Worm (Caenorhabditis elegans) whole organism, L1 larva: Measurements from ENCODE around the gene cwn-1.

Experiments used
- C04F5.9 ChIP-seq: sonication (generic microtip); optimal IDR thresholded peaks from 2 replicates; lab custom pipeline; 2016; ENCODE audit warnings: missing genetic modification characterization, missing compliant biosample characterization
- C16A3.4 ChIP-seq: fragments of 150-350 bp; optimal IDR thresholded peaks from 2 replicates; lab custom pipeline; 2014; ENCODE audit warnings: missing biosample characterization, missing genetic modification characterization
- aha-1 ChIP-seq: fragments of 150-350 bp; optimal IDR thresholded peaks from 2 replicates; lab custom pipeline; 2014; ENCODE audit warnings: missing biosample characterization, missing genetic modification characterization
- ceh-63 ChIP-seq: fragments of 200-800 bp; sonication (Bioruptor generic); optimal IDR thresholded peaks from 2 replicates; lab custom pipeline; 2018; ENCODE audit warnings: mild to moderate bottlenecking, missing genetic modification characterization, missing compliant biosample characterization
- ceh-8 ChIP-seq: fragments of 200-800 bp; sonication (Bioruptor generic); optimal IDR thresholded peaks from 2 replicates; lab custom pipeline; 2018; ENCODE audit warnings: mild to moderate bottlenecking, missing genetic modification characterization, moderate library complexity, missing compliant biosample characterization
- ceh-90 ChIP-seq: sonication (generic microtip); optimal IDR thresholded peaks from 2 replicates; lab custom pipeline; 2016; ENCODE audit warnings: missing genetic modification characterization, missing compliant biosample characterization
- ces-1 ChIP-seq: fragments of 150-350 bp; optimal IDR thresholded peaks from 2 replicates; lab custom pipeline; 2014; ENCODE audit warnings: missing biosample characterization, missing genetic modification reagents, missing genetic modification characterization
- dpl-1 ChIP-seq, 3 experiments: fragments of 150-350 bp in 2 of 3; sonication (generic microtip) in 1 of 3; optimal IDR thresholded peaks; 2 replicates each; lab custom pipeline; 2014 to 2017; ENCODE audit warnings: missing biosample characterization in 3 of 3, missing genetic modification characterization in 3 of 3, missing genetic modification reagents in 3 of 3
- dsc-1 ChIP-seq: sonication (generic microtip); optimal IDR thresholded peaks from 2 replicates; lab custom pipeline; 2016; ENCODE audit warnings: mild to moderate bottlenecking, missing genetic modification characterization, missing compliant biosample characterization
- efl-1 ChIP-seq, 4 experiments: fragments of 150-350 bp; optimal IDR thresholded peaks in 3 of 4; peaks in 1 of 4; 1 replicate in 1 of 4; 2 replicates in 3 of 4; lab custom pipeline; 2014; ENCODE audit warnings: missing biosample characterization in 2 of 4, missing genetic modification characterization in 2 of 4, missing genetic modification reagents in 2 of 4
- egl-13 ChIP-seq: sonication (generic microtip); optimal IDR thresholded peaks from 2 replicates; lab custom pipeline; 2016; ENCODE audit warnings: missing genotype, missing genetic modification reagents, missing genetic modification characterization, missing compliant biosample characterization
- egl-27 ChIP-seq, 2 experiments: fragments of 150-350 bp in 1 of 2; sonication (generic microtip); optimal IDR thresholded peaks; 3 replicates each; lab custom pipeline; 2017 to 2018; ENCODE audit warnings: missing biosample characterization in 2 of 2, missing genetic modification characterization in 2 of 2, missing genetic modification reagents in 2 of 2
- elt-3 ChIP-seq, 6 experiments: fragments of 150-350 bp in 1 of 6; sonication (generic microtip); optimal IDR thresholded peaks; 2 replicates each; lab custom pipeline; 2017 to 2018; ENCODE audit warnings: missing biosample characterization in 6 of 6, missing genetic modification characterization in 6 of 6, inconsistent platforms in 1 of 6
- fkh-4 ChIP-seq: sonication (generic microtip); optimal IDR thresholded peaks from 2 replicates; lab custom pipeline; 2016; ENCODE audit warnings: missing compliant biosample characterization, missing genetic modification characterization, borderline replicate concordance
- grh-1 ChIP-seq: fragments of 200-800 bp; sonication (Bioruptor generic); IDR thresholded peaks from 2 replicates; pipeline ENCODE4 v1.3.6; 2022; ENCODE audit warnings: missing genetic modification reagents, missing genetic modification characterization, missing compliant biosample characterization
- hlh-17 ChIP-seq: fragments of 200-800 bp; sonication (Bioruptor generic); optimal IDR thresholded peaks from 2 replicates; lab custom pipeline; 2018; ENCODE audit warnings: missing genetic modification characterization, mild to moderate bottlenecking, missing compliant biosample characterization, moderate library complexity, borderline replicate concordance
- hlh-4 ChIP-seq: sonication (generic microtip); optimal IDR thresholded peaks from 2 replicates; lab custom pipeline; 2016; ENCODE audit warnings: mild to moderate bottlenecking, missing genetic modification characterization, missing compliant biosample characterization
- hpl-2 ChIP-seq: fragments of 150-350 bp; optimal IDR thresholded peaks from 2 replicates; lab custom pipeline; 2014; ENCODE audit warnings: missing biosample characterization, missing genetic modification reagents, missing genetic modification characterization
- irx-1 ChIP-seq: sonication (generic microtip); optimal IDR thresholded peaks from 2 replicates; lab custom pipeline; 2016; ENCODE audit warnings: missing genetic modification characterization, missing compliant biosample characterization
- isw-1 ChIP-seq: fragments of 200-800 bp; sonication (Bioruptor generic); IDR thresholded peaks from 2 replicates; pipeline ENCODE4 v1.3.6; 2022; ENCODE audit warnings: missing genetic modification characterization, missing compliant biosample characterization
- jun-1 ChIP-seq: fragments of 150-350 bp; optimal IDR thresholded peaks from 2 replicates; lab custom pipeline; 2014; ENCODE audit warnings: missing biosample characterization, missing genetic modification reagents, missing genetic modification characterization
- lin-13 ChIP-seq: fragments of 150-350 bp; optimal IDR thresholded peaks from 2 replicates; lab custom pipeline; 2014; ENCODE audit warnings: missing biosample characterization, missing genetic modification reagents, missing genetic modification characterization
- lin-14 ChIP-seq: fragments of 200-800 bp; sonication (Bioruptor generic); optimal IDR thresholded peaks from 2 replicates; lab custom pipeline; 2018; ENCODE audit warnings: mild to moderate bottlenecking, missing genetic modification characterization, moderate library complexity, missing compliant biosample characterization
- lsy-2 ChIP-seq, 2 experiments: fragments of 150-350 bp; optimal IDR thresholded peaks; 2 replicates each; lab custom pipeline; 2014; ENCODE audit warnings: missing biosample characterization in 2 of 2, missing genetic modification characterization in 2 of 2
- mdl-1 ChIP-seq, 2 experiments: fragments of 150-350 bp; optimal IDR thresholded peaks; 2 replicates each; lab custom pipeline; 2014 to 2017; ENCODE audit warnings: missing biosample characterization in 2 of 2, missing genetic modification characterization in 2 of 2, inconsistent platforms in 1 of 2
- nhr-12 ChIP-seq: sonication (generic microtip); optimal IDR thresholded peaks from 2 replicates; lab custom pipeline; 2017; ENCODE audit warnings: missing biosample characterization, missing genetic modification characterization
- nhr-20 ChIP-seq: sonication (generic microtip); optimal IDR thresholded peaks from 2 replicates; lab custom pipeline; 2016; ENCODE audit warnings: mild to moderate bottlenecking, missing genetic modification characterization, missing compliant biosample characterization
- nhr-237 ChIP-seq: fragments of 150-350 bp; optimal IDR thresholded peaks from 2 replicates; lab custom pipeline; 2014; ENCODE audit warnings: missing biosample characterization, missing genetic modification characterization
- nhr-71 ChIP-seq: sonication (generic microtip); optimal IDR thresholded peaks from 2 replicates; lab custom pipeline; 2016; ENCODE audit warnings: mild to moderate bottlenecking, missing genetic modification characterization, moderate library complexity, missing compliant biosample characterization
- nhr-76 ChIP-seq: sonication (generic microtip); optimal IDR thresholded peaks from 2 replicates; lab custom pipeline; 2017; ENCODE audit warnings: missing biosample characterization, missing genetic modification characterization
- nhr-77 ChIP-seq: fragments of 150-350 bp; optimal IDR thresholded peaks from 2 replicates; lab custom pipeline; 2014; ENCODE audit warnings: missing biosample characterization, missing genetic modification characterization
- nhr-85 ChIP-seq: sonication (generic microtip); peaks from one replicate; lab custom pipeline; 2016; ENCODE audit warnings: missing genetic modification characterization, inconsistent platforms, missing compliant biosample characterization
- nhr-90 ChIP-seq: sonication (generic microtip); optimal IDR thresholded peaks from 2 replicates; lab custom pipeline; 2016; ENCODE audit warnings: mild to moderate bottlenecking, missing genetic modification characterization, missing compliant biosample characterization; ENCODE audit not compliant: poor library complexity
- pax-3 ChIP-seq: fragments of 200-800 bp; sonication (Bioruptor generic); optimal IDR thresholded peaks from 2 replicates; lab custom pipeline; 2018; ENCODE audit warnings: mild to moderate bottlenecking, missing genetic modification characterization, moderate library complexity, missing compliant biosample characterization
- pqm-1 ChIP-seq: sonication (generic microtip); optimal IDR thresholded peaks from 3 replicates; lab custom pipeline; 2017; ENCODE audit warnings: missing biosample characterization, missing genetic modification characterization
- skn-1 ChIP-seq: fragments of 150-350 bp; optimal IDR thresholded peaks from 2 replicates; lab custom pipeline; 2014; ENCODE audit warnings: missing biosample characterization, missing genetic modification characterization
- snu-23 ChIP-seq: sonication (generic microtip); optimal IDR thresholded peaks from 2 replicates; lab custom pipeline; 2016; ENCODE audit warnings: missing genetic modification characterization, missing compliant biosample characterization
- sox-4 ChIP-seq: sonication (generic microtip); optimal IDR thresholded peaks from 2 replicates; lab custom pipeline; 2016; ENCODE audit warnings: missing genetic modification characterization, missing compliant biosample characterization
- sptf-1 ChIP-seq: fragments of 150-350 bp; optimal IDR thresholded peaks from 2 replicates; lab custom pipeline; 2014; ENCODE audit warnings: missing biosample characterization, missing genetic modification characterization
- sup-37 ChIP-seq: fragments of 200-800 bp; sonication (Bioruptor generic); optimal IDR thresholded peaks from 2 replicates; lab custom pipeline; 2018; ENCODE audit warnings: mild to moderate bottlenecking, missing genetic modification characterization, missing compliant biosample characterization
- swsn-7 ChIP-seq: sonication (generic microtip); optimal IDR thresholded peaks from 2 replicates; lab custom pipeline; 2016; ENCODE audit warnings: missing genetic modification characterization, missing compliant biosample characterization
- unc-130 ChIP-seq: fragments of 150-350 bp; optimal IDR thresholded peaks from 2 replicates; lab custom pipeline; 2017; ENCODE audit warnings: missing biosample characterization, missing genetic modification characterization, inconsistent platforms
- unc-86 ChIP-seq: sonication (generic microtip); optimal IDR thresholded peaks from 2 replicates; lab custom pipeline; 2016; ENCODE audit warnings: missing genetic modification characterization, missing compliant biosample characterization
- unc-98 ChIP-seq: fragments of 200-800 bp; sonication (Bioruptor generic); IDR thresholded peaks from 2 replicates; pipeline ENCODE4 v1.3.6; 2022; ENCODE audit warnings: missing genetic modification characterization, missing compliant biosample characterization
- xbp-1 ChIP-seq: sonication (generic microtip); optimal IDR thresholded peaks from 2 replicates; lab custom pipeline; 2016; ENCODE audit warnings: missing genetic modification characterization, missing compliant biosample characterization
- zip-4 ChIP-seq: fragments of 200-800 bp; sonication (Bioruptor generic); optimal IDR thresholded peaks from 2 replicates; lab custom pipeline; 2018; ENCODE audit warnings: mild to moderate bottlenecking, missing genetic modification characterization, moderate library complexity, missing compliant biosample characterization
- ztf-11 ChIP-seq, 2 experiments: sonication (generic microtip); optimal IDR thresholded peaks; 2 replicates each; lab custom pipeline; 2016 to 2017; ENCODE audit warnings: missing genetic modification characterization in 2 of 2, missing biosample characterization in 1 of 2, missing compliant biosample characterization in 1 of 2

Gene cwn-1

DNA sequence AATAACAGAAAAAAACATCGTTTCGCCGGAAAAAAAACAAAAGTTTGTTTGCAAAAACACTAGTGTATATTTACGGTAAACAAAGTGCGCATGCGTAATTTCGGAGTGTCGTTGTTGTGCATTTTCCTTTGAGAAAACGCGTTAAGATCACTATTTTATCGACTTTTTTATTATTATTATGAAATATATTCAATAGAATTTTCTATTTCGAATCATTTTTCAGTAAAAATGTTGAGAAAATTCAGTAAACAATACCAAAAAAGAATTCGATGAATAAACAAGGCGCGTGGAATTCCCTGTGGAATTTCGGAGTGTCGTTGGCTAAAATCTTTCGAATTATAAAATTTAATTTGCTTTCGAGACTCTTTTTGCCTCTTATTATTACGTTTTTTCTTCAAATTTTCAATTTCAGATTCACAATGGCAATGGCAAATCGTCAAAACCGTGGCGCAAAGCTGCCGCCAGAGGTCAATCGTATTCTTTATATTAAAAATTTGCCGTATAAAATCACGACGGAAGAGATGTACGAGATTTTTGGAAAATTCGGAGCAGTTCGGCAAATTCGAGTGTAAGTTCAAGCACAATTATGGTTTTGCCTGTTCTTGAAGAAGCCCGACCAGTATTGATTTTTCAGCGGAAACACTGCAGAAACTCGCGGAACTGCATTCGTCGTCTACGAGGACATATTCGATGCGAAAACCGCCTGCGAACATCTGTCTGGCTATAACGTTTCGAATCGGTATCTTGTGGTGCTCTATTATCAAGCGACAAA is 35.2 kb downstream of the cwn-1 start, which contains the start of the genes luc-7L3 and sftb-6 (continued):
- no peak for TF ChIP-seq ces-1 (GFP tag; lab: Kevin White, UChicago)
- TF ChIP-seq swsn-7 (tag; lab: Kevin White, UChicago) = peak; percentile 79
- peak; percentile 46 for TF ChIP-seq pax-3 (tag; lab: Kevin White, UChicago)
- TF ChIP-seq jun-1 (tag; lab: Kevin White, UChicago) = no peak
- peak; percentile 38 for TF ChIP-seq ceh-8 (GFP tag; lab: Kevin White, UChicago)
- peak; percentile 61 for TF ChIP-seq dsc-1 (tag; lab: Kevin White, UChicago)
- TF ChIP-seq skn-1 (tag; lab: Kevin White, UChicago) = peak; percentile 50
- peak; percentile 73 for TF ChIP-seq snu-23 (GFP tag; lab: Kevin White, UChicago)
- 0 out of 2 replicates have a peak, but pooled peaks have one; percentile 20 for TF ChIP-seq unc-98 (GFP tag; lab: Robert Waterston, UW)
- TF ChIP-seq pqm-1 (tag; lab: Kevin White, UChicago) = no peak
- peak; percentile 49 for TF ChIP-seq C16A3.4 (tag; lab: Kevin White, UChicago)
- no peak for TF ChIP-seq hlh-17
- TF ChIP-seq isw-1 (GFP tag; lab: Robert Waterston, UW) = peak; percentile 79
- no peak for TF ChIP-seq aha-1 (tag; lab: Kevin White, UChicago)
- no peak for TF ChIP-seq unc-130 (tag; lab: Kevin White, UChicago)
- TF ChIP-seq hlh-4 (tag; lab: Kevin White, UChicago) = no peak
- peak; percentile 75 for TF ChIP-seq nhr-90 (tag; lab: Kevin White, UChicago)
- peak; percentile 55 for TF ChIP-seq zip-4 (GFP tag; lab: Kevin White, UChicago)
- TF ChIP-seq egl-27 (tag; optimal IDR thresholded peaks at IDR 0.05; lab: Kevin White, UChicago) = no peak
- TF ChIP-seq sup-37 (GFP tag; lab: Kevin White, UChicago) = peak; percentile 50
- no peak for TF ChIP-seq hpl-2
- TF ChIP-seq nhr-85 (tag; lab: Kevin White, UChicago) = peak; percentile 86
- no peak for TF ChIP-seq fkh-4 (tag; lab: Kevin White, UChicago)
- TF ChIP-seq ztf-11 (tag; optimal IDR thresholded peaks at IDR 0.05; lab: Kevin White, UChicago) = peak in 1 of 2 experiments; percentile 24
- TF ChIP-seq lin-13 (GFP tag; lab: Kevin White, UChicago) = no peak
- no peak for TF ChIP-seq grh-1 (GFP tag; lab: Robert Waterston, UW)
- TF ChIP-seq xbp-1 (tag; lab: Kevin White, UChicago) = peak; percentile 74
- peak; percentile 74 to 81 for TF ChIP-seq lsy-2 (tag; optimal IDR thresholded peaks at IDR 0.05; lab: Kevin White, UChicago)
- no peak for TF ChIP-seq lin-14 (GFP tag; lab: Kevin White, UChicago)
- peak; percentile 24 for TF ChIP-seq nhr-77
- TF ChIP-seq ceh-90 (tag; lab: Kevin White, UChicago) = peak; percentile 44
- TF ChIP-seq C04F5.9 = peak; percentile 54
- no peak for TF ChIP-seq nhr-76 (tag; lab: Kevin White, UChicago)
- TF ChIP-seq sptf-1 (tag; lab: Kevin White, UChicago) = no peak
- peak; percentile 73 for TF ChIP-seq irx-1 (tag; lab: Kevin White, UChicago)
- TF ChIP-seq egl-13 (tag; lab: Kevin White, UChicago) = peak; percentile 55
- peak; percentile 53 for TF ChIP-seq unc-86 (tag; lab: Kevin White, UChicago)
- peak; percentile 84 for TF ChIP-seq nhr-71 (tag; lab: Kevin White, UChicago)

DNA sequence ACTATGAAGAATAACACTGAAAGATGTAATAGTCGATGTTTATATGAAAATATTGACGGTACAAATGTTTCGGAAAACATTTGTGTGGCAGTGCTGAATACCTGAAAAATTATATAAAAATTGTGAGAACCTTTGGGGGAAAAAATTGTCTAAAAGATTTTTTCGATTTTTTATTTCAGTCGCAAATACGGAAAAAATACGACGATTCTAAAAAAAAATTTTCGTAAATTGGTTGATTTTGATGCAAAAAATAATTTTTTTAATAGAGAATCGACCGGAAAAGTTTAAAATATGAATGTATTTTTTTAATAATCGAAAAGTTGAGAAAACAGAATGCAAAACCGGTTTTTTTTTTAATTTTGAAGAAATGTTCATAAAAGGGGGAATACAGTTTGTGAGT is 38.2 kb downstream of the cwn-1 start, which contains the start of gene C50D2.7:
Gene C50D2.7, minus strand, starts transcription at position 101 of the 400 bp plus-strand sequence.
- TF ChIP-seq nhr-12 (tag; lab: Kevin White, UChicago) = no peak
- no peak for TF ChIP-seq dsc-1 (tag; lab: Kevin White, UChicago)
- no peak for TF ChIP-seq mdl-1 (tag; optimal IDR thresholded peaks at IDR 0.05; lab: Kevin White, UChicago)
- no peak for TF ChIP-seq dpl-1 (GFP tag; optimal IDR thresholded peaks at IDR 0.05; lab: Kevin White, UChicago)
- no peak for TF ChIP-seq pqm-1 (tag; lab: Kevin White, UChicago)
- no peak for TF ChIP-seq elt-3 (tag; optimal IDR thresholded peaks at IDR 0.05; lab: Kevin White, UChicago)
- TF ChIP-seq efl-1 (optimal IDR thresholded peaks at IDR 0.05; lab: Kevin White, UChicago) = no peak
- TF ChIP-seq efl-1 (GFP tag; optimal IDR thresholded peaks at IDR 0.05 in 1 of 2; lab: Kevin White, UChicago) = no peak
- no peak for TF ChIP-seq aha-1 (tag; lab: Kevin White, UChicago)
- no peak for TF ChIP-seq sox-4 (tag; lab: Kevin White, UChicago)
- no peak for TF ChIP-seq xbp-1 (tag; lab: Kevin White, UChicago)
- no peak for TF ChIP-seq nhr-20 (tag; lab: Kevin White, UChicago)
- TF ChIP-seq unc-98 (GFP tag; lab: Robert Waterston, UW) = no peak
- no peak for TF ChIP-seq hlh-4 (tag; lab: Kevin White, UChicago)
- no peak for TF ChIP-seq skn-1 (tag; lab: Kevin White, UChicago)
- TF ChIP-seq ceh-63 (GFP tag; lab: Kevin White, UChicago) = no peak
- TF ChIP-seq nhr-237 (tag; lab: Kevin White, UChicago) = no peak
- no peak for TF ChIP-seq snu-23 (GFP tag; lab: Kevin White, UChicago)
